Fruit fly (Drosophila melanogaster) whole organism, embryonic: ENCODE measurements around the gene HBS1.

ENCODE experiments used
- Asciz ChIP-seq: fragments of 200-800 bp; sonication (Bioruptor generic); optimal IDR thresholded peaks from 2 replicates; lab custom pipeline; 2017; ENCODE audit warnings: missing biosample characterization, mild to moderate bottlenecking, missing genetic modification characterization, missing genetic modification reagents
- Atf6 ChIP-seq: fragments of 200-800 bp; sonication (Bioruptor generic); IDR thresholded peaks from 2 replicates; pipeline ENCODE4 v1.3.6; 2022; ENCODE audit warnings: missing biosample characterization, missing genetic modification characterization
- Bgb ChIP-seq: fragments of 200-800 bp; sonication (Bioruptor generic); IDR thresholded peaks from 2 replicates; pipeline ENCODE4 v1.3.6; 2022; ENCODE audit warnings: missing biosample characterization, missing genetic modification characterization; ENCODE audit not compliant: partially characterized antibody
- CG10959 ChIP-seq: fragments of 200-800 bp; sonication (Bioruptor generic); IDR thresholded peaks from 2 replicates; pipeline ENCODE4 v1.3.6; 2022; ENCODE audit warnings: missing biosample characterization, missing genetic modification characterization
- CG1233 ChIP-seq: fragments of 200-800 bp; sonication (Bioruptor generic); optimal IDR thresholded peaks from 4 replicates; lab custom pipeline; 2018; ENCODE audit warnings: missing biosample characterization, mild to moderate bottlenecking, missing genetic modification characterization
- CG13296 ChIP-seq: fragments of 200-800 bp; sonication (Bioruptor generic); optimal IDR thresholded peaks from 3 replicates; lab custom pipeline; 2018; ENCODE audit warnings: missing biosample characterization, mild to moderate bottlenecking, missing genetic modification characterization
- CG13424 ChIP-seq: fragments of 200-800 bp; sonication (Bioruptor generic); optimal IDR thresholded peaks from 2 replicates; lab custom pipeline; 2019; ENCODE audit warnings: missing biosample characterization, mild to moderate bottlenecking, missing genetic modification characterization, moderate library complexity
- CG15514 ChIP-seq: fragments of 200-800 bp; sonication (Bioruptor generic); optimal IDR thresholded peaks from 3 replicates; lab custom pipeline; 2017; ENCODE audit warnings: missing biosample characterization, missing genetic modification characterization, mild to moderate bottlenecking, moderate library complexity, missing genetic modification reagents
- CG2129 ChIP-seq: fragments of 200-800 bp; sonication (Bioruptor generic); IDR thresholded peaks from 2 replicates; pipeline ENCODE4 v1.3.6; 2022; ENCODE audit warnings: missing biosample characterization, missing genetic modification characterization; ENCODE audit not compliant: partially characterized antibody
- CG2678 ChIP-seq: fragments of 200-800 bp; sonication (Bioruptor generic); optimal IDR thresholded peaks from 3 replicates; lab custom pipeline; 2019; ENCODE audit warnings: missing biosample characterization, mild to moderate bottlenecking, missing genetic modification characterization, moderate library complexity
- CG32532 ChIP-seq: fragments of 200-800 bp; sonication (Bioruptor generic); IDR thresholded peaks from 2 replicates; pipeline ENCODE4 v1.3.6; 2022; ENCODE audit warnings: missing biosample characterization, missing genetic modification characterization
- CG32767 ChIP-seq: fragments of 200-800 bp; sonication (Bioruptor generic); IDR thresholded peaks from 2 replicates; pipeline ENCODE4 v1.3.6; 2022; ENCODE audit warnings: missing biosample characterization, missing genetic modification characterization
- CG34224 ChIP-seq: fragments of 200-800 bp; sonication (Bioruptor generic); IDR thresholded peaks from 3 replicates; pipeline ENCODE4 v1.3.6; 2022; ENCODE audit warnings: missing biosample characterization, missing genetic modification characterization; ENCODE audit not compliant: partially characterized antibody
- CG6654 ChIP-seq: fragments of 200-800 bp; sonication (Bioruptor generic); optimal IDR thresholded peaks from 2 replicates; lab custom pipeline; 2017; ENCODE audit warnings: missing biosample characterization, mild to moderate bottlenecking, missing genetic modification characterization
- CG6765 ChIP-seq: fragments of 200-800 bp; sonication (Bioruptor generic); optimal IDR thresholded peaks from 3 replicates; lab custom pipeline; 2017; ENCODE audit warnings: missing biosample characterization, mild to moderate bottlenecking, missing genetic modification characterization
- CG7372 ChIP-seq: fragments of 200-800 bp; sonication (Bioruptor generic); IDR thresholded peaks from 2 replicates; pipeline ENCODE4 v1.3.6; 2022; ENCODE audit warnings: missing biosample characterization, missing genetic modification characterization
- CG7839 ChIP-seq: fragments of 200-800 bp; sonication (Bioruptor generic); optimal IDR thresholded peaks from 3 replicates; lab custom pipeline; 2018; ENCODE audit warnings: missing biosample characterization, mild to moderate bottlenecking, missing genetic modification characterization, moderate library complexity
- CG7987 ChIP-seq: fragments of 200-800 bp; sonication (Bioruptor generic); optimal IDR thresholded peaks from 2 replicates; lab custom pipeline; 2018; ENCODE audit warnings: missing biosample characterization, mild to moderate bottlenecking, missing genetic modification characterization, moderate library complexity
- CG8089 ChIP-seq: fragments of 200-800 bp; sonication (Bioruptor generic); optimal IDR thresholded peaks from 3 replicates; lab custom pipeline; 2016; ENCODE audit warnings: missing biosample characterization, missing genetic modification characterization
- CG9817 ChIP-seq: fragments of 200-800 bp; sonication (Bioruptor generic); optimal IDR thresholded peaks from 2 replicates; lab custom pipeline; 2018; ENCODE audit warnings: missing biosample characterization, mild to moderate bottlenecking, missing genetic modification characterization, moderate library complexity
- Deaf1 ChIP-seq: fragments of 200-800 bp; optimal IDR thresholded peaks from 3 replicates; lab custom pipeline; 2019; ENCODE audit warnings: missing biosample characterization, mild to moderate bottlenecking, missing genetic modification characterization, moderate library complexity
- Dek ChIP-seq: fragments of 200-800 bp; sonication (Bioruptor generic); optimal IDR thresholded peaks from 3 replicates; lab custom pipeline; 2019; ENCODE audit warnings: missing biosample characterization, mild to moderate bottlenecking, missing genetic modification characterization, moderate library complexity
- Eip74EF ChIP-seq, 2 experiments: fragments of 200-800 bp in 1 of 2; fragments of >200 bp in 1 of 2; sonication (Bioruptor generic) in 1 of 2; optimal IDR thresholded peaks; 2 replicates each; lab custom pipeline; 2017 to 2019; ENCODE audit warnings: missing biosample characterization in 2 of 2, missing genetic modification characterization in 2 of 2, mild to moderate bottlenecking in 1 of 2, moderate library complexity in 1 of 2
- Fer2 ChIP-seq: fragments of 200-800 bp; sonication (Bioruptor generic); optimal IDR thresholded peaks from 2 replicates; lab custom pipeline; 2018; ENCODE audit warnings: missing biosample characterization, mild to moderate bottlenecking, missing genetic modification characterization, moderate library complexity
- Lpt ChIP-seq: fragments of >200 bp; optimal IDR thresholded peaks from 2 replicates; lab custom pipeline; 2018; ENCODE audit warnings: missing biosample characterization, missing genetic modification characterization
- Spps ChIP-seq: fragments of 200-800 bp; sonication (Bioruptor generic); optimal IDR thresholded peaks from 2 replicates; lab custom pipeline; 2018; ENCODE audit warnings: missing biosample characterization, mild to moderate bottlenecking, missing genetic modification characterization
- Trl ChIP-seq, 3 experiments: fragments of >200 bp in 2 of 3; fragments of 200-800 bp in 1 of 3; sonication (Bioruptor generic) in 1 of 3; optimal IDR thresholded peaks; 2 replicates in 1 of 3; 3 replicates in 2 of 3; lab custom pipeline; 2016 to 2017; ENCODE audit warnings: missing biosample characterization in 1 of 3, missing genetic modification characterization in 1 of 3
- YL-1 ChIP-seq: fragments of 200-800 bp; sonication (Bioruptor generic); optimal IDR thresholded peaks from 3 replicates; lab custom pipeline; 2017; ENCODE audit warnings: missing biosample characterization, mild to moderate bottlenecking, missing genetic modification characterization
- al ChIP-seq: fragments of 200-800 bp; sonication (Bioruptor generic); IDR thresholded peaks from 2 replicates; pipeline ENCODE4 v1.3.6; 2022; ENCODE audit warnings: missing biosample characterization, missing genetic modification characterization
- aop ChIP-seq: fragments of 200-800 bp; sonication (Bioruptor generic); IDR thresholded peaks from 2 replicates; pipeline ENCODE4 v1.3.6; 2022; ENCODE audit warnings: missing biosample characterization, missing genetic modification characterization
- croc ChIP-seq: fragments of 200-800 bp; sonication (Bioruptor generic); conservative IDR thresholded peaks from 3 replicates; pipeline ENCODE4 v1.3.6; 2022; ENCODE audit warnings: missing biosample characterization, missing genetic modification characterization
- dm ChIP-seq: fragments of 200-800 bp; sonication (Bioruptor generic); optimal IDR thresholded peaks from 3 replicates; lab custom pipeline; 2016; ENCODE audit warnings: missing biosample characterization, missing genetic modification characterization
- dpn ChIP-seq, 2 experiments: fragments of 200-800 bp; sonication (Bioruptor generic); optimal IDR thresholded peaks; 3 replicates each; lab custom pipeline; 2016; ENCODE audit warnings: missing biosample characterization in 2 of 2, missing genetic modification characterization in 2 of 2
- en ChIP-seq: fragments of 200-800 bp; sonication (Bioruptor generic); optimal IDR thresholded peaks from 2 replicates; lab custom pipeline; 2016; ENCODE audit warnings: missing biosample characterization, missing genetic modification characterization
- eyg ChIP-seq: fragments of 200-800 bp; sonication (Bioruptor generic); optimal IDR thresholded peaks from 3 replicates; lab custom pipeline; 2016; ENCODE audit warnings: missing biosample characterization, missing genetic modification characterization
- fd102C ChIP-seq: fragments of 200-800 bp; sonication (Bioruptor generic); optimal IDR thresholded peaks from 2 replicates; lab custom pipeline; 2018; ENCODE audit warnings: missing biosample characterization, mild to moderate bottlenecking, missing genetic modification characterization, moderate library complexity
- jumu ChIP-seq: fragments of 200-800 bp; sonication (Bioruptor generic); optimal IDR thresholded peaks from 3 replicates; lab custom pipeline; 2016; ENCODE audit warnings: missing biosample characterization, missing genetic modification characterization
- kni ChIP-seq: fragments of 200-800 bp; sonication (Bioruptor generic); optimal IDR thresholded peaks from 3 replicates; lab custom pipeline; 2017; ENCODE audit warnings: mild to moderate bottlenecking, missing biosample characterization, missing genetic modification reagents, missing genetic modification characterization
- nerfin-2 ChIP-seq: fragments of 200-800 bp; sonication (Bioruptor generic); IDR thresholded peaks from 2 replicates; pipeline ENCODE4 v1.3.6; 2022; ENCODE audit warnings: missing biosample characterization, missing genetic modification characterization; ENCODE audit not compliant: partially characterized antibody
- prd ChIP-seq, 3 experiments: fragments of >200 bp in 2 of 3; fragments of 200-800 bp in 1 of 3; sonication (Bioruptor generic) in 1 of 3; optimal IDR thresholded peaks in 2 of 3; IDR thresholded peaks in 1 of 3; 2 replicates in 2 of 3; 3 replicates in 1 of 3; pipeline versions ENCODE4 v1.3.6 to Lab custom; 2017 to 2022; ENCODE audit warnings: missing biosample characterization in 1 of 3, missing genetic modification characterization in 1 of 3
- ranshi ChIP-seq: fragments of 200-800 bp; sonication (Bioruptor generic); IDR thresholded peaks from 2 replicates; pipeline ENCODE4 v1.3.6; 2022; ENCODE audit warnings: missing biosample characterization, missing genetic modification characterization
- run ChIP-seq: fragments of 200-800 bp; sonication (Bioruptor generic); optimal IDR thresholded peaks from 3 replicates; lab custom pipeline; 2018; ENCODE audit warnings: missing biosample characterization, mild to moderate bottlenecking, missing genetic modification characterization
- scrt ChIP-seq: fragments of 200-800 bp; sonication (Bioruptor generic); optimal IDR thresholded peaks from 2 replicates; lab custom pipeline; 2018; ENCODE audit warnings: missing biosample characterization, mild to moderate bottlenecking, missing genetic modification characterization, moderate library complexity
- sd ChIP-seq: fragments of 200-800 bp; sonication (Bioruptor generic); optimal IDR thresholded peaks from 3 replicates; lab custom pipeline; 2018; ENCODE audit warnings: missing biosample characterization, mild to moderate bottlenecking, missing genetic modification characterization, moderate library complexity
- sim ChIP-seq: fragments of 200-800 bp; sonication (Bioruptor generic); IDR thresholded peaks from 2 replicates; pipeline ENCODE4 v1.3.6; 2022; ENCODE audit warnings: missing biosample characterization, missing genetic modification characterization
- tna ChIP-seq: fragments of 200-800 bp; sonication (Bioruptor generic); IDR thresholded peaks from 2 replicates; pipeline ENCODE4 v1.3.6; 2022; ENCODE audit warnings: missing biosample characterization, missing genetic modification characterization; ENCODE audit not compliant: partially characterized antibody
- toy ChIP-seq: fragments of 200-800 bp; sonication (Bioruptor generic); IDR thresholded peaks from 2 replicates; pipeline ENCODE4 v1.3.6; 2022; ENCODE audit warnings: missing biosample characterization, missing genetic modification characterization
- vvl ChIP-seq: fragments of 200-800 bp; sonication (Bioruptor generic); IDR thresholded peaks from 2 replicates; pipeline ENCODE4 v1.3.6; 2022; ENCODE audit warnings: missing biosample characterization, missing genetic modification characterization
- zen ChIP-seq: fragments of 200-800 bp; sonication (Bioruptor generic); optimal IDR thresholded peaks from 3 replicates; lab custom pipeline; 2018; ENCODE audit warnings: missing biosample characterization, mild to moderate bottlenecking, missing genetic modification characterization, moderate library complexity

Gene HBS1

DNA sequence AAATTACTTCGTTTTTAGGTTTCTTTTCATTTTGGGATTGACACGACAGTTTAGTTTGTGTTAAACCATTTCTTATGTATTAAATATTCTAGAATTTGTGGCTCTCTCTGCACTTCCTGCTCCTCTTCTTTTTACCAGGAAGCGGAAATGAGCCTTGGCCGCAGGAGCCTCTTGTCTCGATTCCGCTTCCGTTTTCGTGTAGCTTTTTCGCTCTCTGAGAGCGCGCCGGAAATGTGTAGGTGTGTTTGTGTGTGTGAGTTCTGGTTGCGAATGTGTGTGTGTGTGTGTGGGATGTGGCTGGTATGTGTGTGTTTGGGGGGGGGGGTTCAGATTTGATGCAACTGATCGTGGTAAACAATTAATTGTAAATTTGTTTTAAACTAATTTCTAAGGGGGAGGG is 5.5 kb downstream of the HBS1 start (continued):
- TF ChIP-seq toy (GFP tag; lab: Robert Waterston, UW) (no peak), CG13296 (peak; percentile 36), fd102C (GFP tag; lab: Kevin White, UChicago) (peak; percentile 10), CG34224 (GFP tag; lab: Robert Waterston, UW) (no peak), scrt (peak; percentile 32), CG15514 (GFP tag; lab: Kevin White, UChicago) (peak; percentile 30), Dek (tag; lab: Kevin White, UChicago) (no peak), CG6765 (peak; percentile 11), Bgb (GFP tag; lab: Robert Waterston, UW) (no peak), ranshi (GFP tag; lab: Robert Waterston, UW) (peak; percentile 19; the same call in 1 of the 2 replicates), CG8089 (GFP tag; lab: Kevin White, UChicago) (no peak), zen (tag; lab: Kevin White, UChicago) (no peak), en (no peak), CG2129 (no peak), Spps (tag; lab: Kevin White, UChicago) (no peak), YL-1 (no peak), sim (GFP tag; lab: Robert Waterston, UW) (0 out of 2 replicates have a peak, but pooled peaks have one; percentile 44), sd (tag; lab: Kevin White, UChicago) (peak; percentile 42), dpn (GFP tag; optimal IDR thresholded peaks at IDR 0.05; lab: Kevin White, UChicago) (peak in 1 of 2 experiments; percentile 23), CG9817 (tag; lab: Kevin White, UChicago) (no peak), dm (GFP tag; lab: Kevin White, UChicago) (no peak), Asciz (peak; percentile 39), prd (optimal IDR thresholded peaks at IDR 0.05; lab: Kevin White, UChicago) (no peak), prd (GFP tag; IDR thresholded peaks at IDR 0.05; lab: Robert Waterston, UW) (no peak), Atf6 (GFP tag; lab: Robert Waterston, UW) (no peak), CG13424 (tag; lab: Kevin White, UChicago) (no peak), kni (no peak), croc (GFP tag; lab: Robert Waterston, UW) (no peak), CG7372 (GFP tag; lab: Robert Waterston, UW) (no peak), aop (GFP tag; lab: Robert Waterston, UW) (peak; percentile 76; the same call in 1 of the 2 replicates), nerfin-2 (GFP tag; lab: Robert Waterston, UW) (no peak), CG10959 (GFP tag; lab: Robert Waterston, UW) (no peak), CG32532 (GFP tag; lab: Robert Waterston, UW) (0 out of 2 replicates have a peak, but pooled peaks have one; percentile 28), eyg (GFP tag; lab: Kevin White, UChicago) (no peak), Eip74EF (GFP tag; optimal IDR thresholded peaks at IDR 0.05; lab: Kevin White, UChicago) (peak in 1 of 2 experiments; percentile 21), vvl (GFP tag; lab: Robert Waterston, UW) (peak; percentile 17; the same call in 1 of the 2 replicates), Trl (optimal IDR thresholded peaks at IDR 0.05; lab: Kevin White, UChicago) (peak; percentile 24 to 46), Trl (GFP tag; optimal IDR thresholded peaks at IDR 0.05; lab: Kevin White, UChicago) (no peak), CG2678 (tag; lab: Kevin White, UChicago) (peak; percentile 2), tna (no peak), CG6654 (GFP tag; lab: Kevin White, UChicago) (no peak), CG7839 (tag; lab: Kevin White, UChicago) (no peak), run (tag; lab: Kevin White, UChicago) (no peak), al (GFP tag; lab: Robert Waterston, UW) (no peak), jumu (no peak), Lpt (GFP tag; lab: Kevin White, UChicago) (no peak), CG7987 (GFP tag; lab: Kevin White, UChicago) (peak; percentile 45), Fer2 (no peak), Deaf1 (no peak), CG32767 (0 out of 2 replicates have a peak, but pooled peaks have one; percentile 18), CG1233 (GFP tag; lab: Kevin White, UChicago) (peak; percentile 55)
